Worm (Caenorhabditis elegans): ENCODE measurements around the gene R08C7.5.

- TF ChIP-seq sea-2 (GFP tag; IDR thresholded peaks at IDR 0.05) (no peak), chd-7 (tag; optimal IDR thresholded peaks at IDR 0.05) (no peak), C17E4.6 (GFP tag; IDR thresholded peaks at IDR 0.05) (no peak), unc-62 (GFP tag; optimal IDR thresholded peaks at IDR 0.05) (no peak), ZK185.1 (tag; optimal IDR thresholded peaks at IDR 0.05; ENCODE audit: poor library complexity, severe bottlenecking) (no peak), T07F8.4 (tag; optimal IDR thresholded peaks at IDR 0.05) (no peak)
These were observed 32.4 kb upstream of the R08C7.5 start for ce11 chrIV:4397586-4397985.

Data from whole organism, young adult.